Fruit fly (Drosophila melanogaster) whole organism, embryonic: ENCODE data around the gene cyr.

ENCODE experiments used
- CG10274 ChIP-seq: fragments of 200-800 bp; sonication (Bioruptor generic); optimal IDR thresholded peaks from 3 replicates; lab custom pipeline; 2017; ENCODE audit warnings: missing biosample characterization, mild to moderate bottlenecking, missing genetic modification characterization
- CG10654 ChIP-seq: fragments of 200-800 bp; sonication (Bioruptor generic); optimal IDR thresholded peaks from 2 replicates; lab custom pipeline; 2016; ENCODE audit warnings: missing biosample characterization, missing genetic modification characterization
- CG4424 ChIP-seq: fragments of 200-800 bp; sonication (Bioruptor generic); optimal IDR thresholded peaks from 3 replicates; lab custom pipeline; 2016; ENCODE audit warnings: missing biosample characterization, missing genetic modification characterization
- CG4854 ChIP-seq: fragments of 200-800 bp; sonication (Bioruptor generic); optimal IDR thresholded peaks from 2 replicates; lab custom pipeline; 2016; ENCODE audit warnings: missing biosample characterization, missing genetic modification characterization, inconsistent platforms
- CrebB ChIP-seq: fragments of 200-800 bp; sonication (Bioruptor generic); optimal IDR thresholded peaks from 3 replicates; lab custom pipeline; 2018; ENCODE audit warnings: missing biosample characterization, mild to moderate bottlenecking, missing genetic modification characterization
- Dll ChIP-seq: fragments of 200-800 bp; sonication (Bioruptor generic); IDR thresholded peaks from 4 replicates; pipeline ENCODE4 v1.3.6; 2022; ENCODE audit warnings: missing biosample characterization, missing genetic modification characterization; ENCODE audit not compliant: partially characterized antibody
- ems ChIP-seq: fragments of 200-800 bp; sonication (Bioruptor generic); optimal IDR thresholded peaks from 3 replicates; lab custom pipeline; 2016; ENCODE audit warnings: missing biosample characterization, missing genetic modification characterization
- fd64A ChIP-seq: fragments of 200-800 bp; sonication (Bioruptor generic); optimal IDR thresholded peaks from 3 replicates; lab custom pipeline; 2018; ENCODE audit warnings: missing biosample characterization, mild to moderate bottlenecking, missing genetic modification characterization
- pros ChIP-seq: fragments of 200-800 bp; sonication (Bioruptor generic); optimal IDR thresholded peaks from 3 replicates; lab custom pipeline; 2019; ENCODE audit warnings: missing biosample characterization, mild to moderate bottlenecking, missing genetic modification characterization, moderate library complexity
- scrt ChIP-seq: fragments of 200-800 bp; sonication (Bioruptor generic); optimal IDR thresholded peaks from 2 replicates; lab custom pipeline; 2018; ENCODE audit warnings: missing biosample characterization, mild to moderate bottlenecking, missing genetic modification characterization, moderate library complexity
- tna ChIP-seq: fragments of 200-800 bp; sonication (Bioruptor generic); IDR thresholded peaks from 2 replicates; pipeline ENCODE4 v1.3.6; 2022; ENCODE audit warnings: missing biosample characterization, missing genetic modification characterization; ENCODE audit not compliant: partially characterized antibody

- TF ChIP-seq Dll (GFP tag; lab: Robert Waterston, UW) (no peak), CG4424 (GFP tag; lab: Kevin White, UChicago) (no peak), pros (GFP tag; lab: Kevin White, UChicago) (no peak), CG10274 (GFP tag; lab: Kevin White, UChicago) (no peak), ems (no peak), scrt (GFP tag; lab: Kevin White, UChicago) (no peak), fd64A (GFP tag; lab: Kevin White, UChicago) (no peak), tna (GFP tag; lab: Robert Waterston, UW) (no peak), CG4854 (GFP tag; lab: Kevin White, UChicago) (no peak), CrebB (no peak), CG10654 (GFP tag; lab: Kevin White, UChicago) (no peak)
Observed at dm6 chrX:8179858-8180257, 44.3 kb upstream of the cyr start.
